Worm (Caenorhabditis elegans) whole organism, L4/young adult: Measurements from ENCODE around the gene C36E6.2.

Source experiments
- W03F9.2 ChIP-seq: fragments of 150-350 bp; optimal IDR thresholded peaks from 2 replicates; lab custom pipeline; 2014; ENCODE audit warnings: missing biosample characterization, missing genetic modification characterization
- him-1 ChIP-seq: sonication (generic microtip); optimal IDR thresholded peaks from 2 replicates; lab custom pipeline; 2016; ENCODE audit warnings: missing genotype, missing genetic modification reagents, missing genetic modification characterization, missing compliant biosample characterization

ce11 chrX:17424595-17424913, 26.9 kb upstream of the C36E6.2 start:
- TF ChIP-seq W03F9.2 (tag; lab: Kevin White, UChicago) (no peak), him-1 (no peak)
